Worm (Caenorhabditis elegans) whole organism, mixed stage, embryonic: ENCODE data around the gene ins-11.

Experiments used
- hlh-1 ChIP-seq: fragments of 150-350 bp; optimal IDR thresholded peaks from 2 replicates; lab custom pipeline; 2014; ENCODE audit warnings: missing biosample characterization, missing genetic modification reagents, missing genetic modification characterization
- pha-4 ChIP-seq: fragments of 150-350 bp; optimal IDR thresholded peaks from 2 replicates; lab custom pipeline; 2018; ENCODE audit warnings: missing biosample characterization, missing genetic modification reagents, missing genetic modification characterization

ce11 chrII:5594210-5594764 lies 37.8 kb downstream of the ins-11 start, which contains the start of gene ttc-4:
- TF ChIP-seq pha-4 (no peak), hlh-1 (tag; lab: Kevin White, UChicago) (no peak)
